Worm (Caenorhabditis elegans) whole organism, young adult: ENCODE data around the gene spd-3.

Experiments used
- B0019.2 ChIP-seq: fragments of 200-800 bp; sonication (Bioruptor generic); conservative IDR thresholded peaks from 2 replicates; pipeline ENCODE4 v1.3.6; 2022; ENCODE audit warnings: missing genetic modification reagents, missing genetic modification characterization, missing compliant biosample characterization
- B0261.1 ChIP-seq: sonication (generic microtip); optimal IDR thresholded peaks from 2 replicates; lab custom pipeline; 2016; ENCODE audit warnings: mild to moderate bottlenecking, missing genetic modification characterization, moderate library complexity, missing compliant biosample characterization
- B0336.3 ChIP-seq: fragments of 200-800 bp; sonication (Bioruptor generic); IDR thresholded peaks from 2 replicates; pipeline ENCODE4 v1.3.6; 2022; ENCODE audit warnings: missing genetic modification characterization, missing compliant biosample characterization
- C17E4.6 ChIP-seq: fragments of 200-800 bp; sonication (Bioruptor generic); IDR thresholded peaks from 2 replicates; pipeline ENCODE4 v1.3.6; 2022; ENCODE audit warnings: missing genetic modification reagents, missing genetic modification characterization, missing compliant biosample characterization
- D2030.7 ChIP-seq: fragments of 200-800 bp; sonication (Bioruptor generic); IDR thresholded peaks from 2 replicates; pipeline ENCODE4 v1.3.6; 2022; ENCODE audit warnings: missing genetic modification reagents, missing genetic modification characterization, missing compliant biosample characterization
- F22D6.2 ChIP-seq: sonication (generic microtip); optimal IDR thresholded peaks from 2 replicates; lab custom pipeline; 2016; ENCODE audit warnings: mild to moderate bottlenecking, missing genetic modification characterization, missing compliant biosample characterization
- F23B12.7 ChIP-seq: sonication (generic microtip); optimal IDR thresholded peaks from 2 replicates; lab custom pipeline; 2017; ENCODE audit warnings: missing genetic modification characterization, mild to moderate bottlenecking, missing compliant biosample characterization, antibody characterized with exemption, moderate library complexity; ENCODE audit not compliant: insufficient read depth
- F33H1.4 ChIP-seq: fragments of 200-800 bp; sonication (Bioruptor generic); IDR thresholded peaks from 2 replicates; pipeline ENCODE4 v1.3.6; 2022; ENCODE audit warnings: missing genetic modification reagents, missing genetic modification characterization, missing compliant biosample characterization
- K11D2.4 ChIP-seq: fragments of 200-800 bp; sonication (Bioruptor generic); IDR thresholded peaks from 2 replicates; pipeline ENCODE4 v1.3.6; 2022; ENCODE audit warnings: missing genetic modification reagents, missing genetic modification characterization, missing compliant biosample characterization
- T07F8.4 ChIP-seq: sonication (generic microtip); optimal IDR thresholded peaks from 2 replicates; lab custom pipeline; 2016; ENCODE audit warnings: mild to moderate bottlenecking, missing genetic modification characterization, moderate library complexity, missing compliant biosample characterization
- Y56A3A.18 ChIP-seq: fragments of 200-800 bp; sonication (Bioruptor generic); IDR thresholded peaks from 2 replicates; pipeline ENCODE4 v1.3.6; 2022; ENCODE audit warnings: missing genetic modification reagents, missing genetic modification characterization, missing compliant biosample characterization
- Y79H2A.3 ChIP-seq: fragments of 200-800 bp; sonication (Bioruptor generic); conservative IDR thresholded peaks from 2 replicates; pipeline ENCODE4 v1.3.6; 2022; ENCODE audit warnings: missing genetic modification reagents, missing genetic modification characterization, missing compliant biosample characterization
- Y95B8A.8 ChIP-seq: fragments of 200-800 bp; sonication (Bioruptor generic); IDR thresholded peaks from 2 replicates; pipeline ENCODE4 v1.3.6; 2022; ENCODE audit warnings: missing genetic modification reagents, missing genetic modification characterization, missing compliant biosample characterization
- aptf-3 ChIP-seq: fragments of 200-800 bp; sonication (Bioruptor generic); IDR thresholded peaks from 2 replicates; pipeline ENCODE4 v1.3.6; 2022; ENCODE audit warnings: missing genetic modification characterization, missing compliant biosample characterization
- atf-7 ChIP-seq: sonication (generic microtip); optimal IDR thresholded peaks from 2 replicates; lab custom pipeline; 2017; ENCODE audit warnings: mild to moderate bottlenecking, missing genetic modification characterization, missing compliant biosample characterization
- attf-5 ChIP-seq: fragments of 200-800 bp; sonication (Bioruptor generic); optimal IDR thresholded peaks from 2 replicates; lab custom pipeline; 2018; ENCODE audit warnings: mild to moderate bottlenecking, missing genetic modification characterization, missing compliant biosample characterization
- bed-1 ChIP-seq: fragments of 200-800 bp; sonication (Bioruptor generic); IDR thresholded peaks from 2 replicates; pipeline ENCODE4 v1.3.6; 2022; ENCODE audit warnings: missing genetic modification reagents, missing genetic modification characterization, missing compliant biosample characterization
- bed-2 ChIP-seq: fragments of 200-800 bp; sonication (Bioruptor generic); IDR thresholded peaks from 2 replicates; pipeline ENCODE4 v1.3.6; 2022; ENCODE audit warnings: missing genetic modification reagents, missing genetic modification characterization, missing compliant biosample characterization
- ccch-3 ChIP-seq: fragments of 200-800 bp; sonication (Bioruptor generic); optimal IDR thresholded peaks from 2 replicates; lab custom pipeline; 2018; ENCODE audit warnings: mild to moderate bottlenecking, missing genetic modification characterization, missing compliant biosample characterization
- ceh-100 ChIP-seq: fragments of 200-800 bp; sonication (Bioruptor generic); IDR thresholded peaks from 2 replicates; pipeline ENCODE4 v1.3.6; 2022; ENCODE audit warnings: missing genetic modification reagents, missing genetic modification characterization, missing compliant biosample characterization
- ceh-58 ChIP-seq: fragments of 200-800 bp; sonication (Bioruptor generic); IDR thresholded peaks from 2 replicates; pipeline ENCODE4 v1.3.6; 2022; ENCODE audit warnings: missing genetic modification characterization, missing compliant biosample characterization
- ceh-79 ChIP-seq: sonication (generic microtip); optimal IDR thresholded peaks from 2 replicates; lab custom pipeline; 2017; ENCODE audit warnings: mild to moderate bottlenecking, missing genetic modification characterization, missing compliant biosample characterization
- chd-7 ChIP-seq: sonication (generic microtip); optimal IDR thresholded peaks from 2 replicates; lab custom pipeline; 2016; ENCODE audit warnings: mild to moderate bottlenecking, missing genetic modification characterization, moderate library complexity, missing compliant biosample characterization
- die-1 ChIP-seq: sonication (generic microtip); optimal IDR thresholded peaks from 2 replicates; lab custom pipeline; 2016; ENCODE audit warnings: missing genotype, mild to moderate bottlenecking, missing genetic modification characterization, missing compliant biosample characterization
- him-1 ChIP-seq: sonication (generic microtip); optimal IDR thresholded peaks from 2 replicates; lab custom pipeline; 2016; ENCODE audit warnings: missing genotype, missing genetic modification reagents, missing genetic modification characterization, missing compliant biosample characterization
- hlh-12 ChIP-seq: sonication (generic microtip); optimal IDR thresholded peaks from 2 replicates; lab custom pipeline; 2016; ENCODE audit warnings: missing genetic modification characterization, missing compliant biosample characterization
- hsf-1 ChIP-seq: fragments of 200-800 bp; sonication (Bioruptor generic); IDR thresholded peaks from 2 replicates; pipeline ENCODE4 v1.3.6; 2022; ENCODE audit warnings: missing genetic modification reagents, missing genetic modification characterization, missing compliant biosample characterization
- let-526 ChIP-seq: fragments of 200-800 bp; sonication (Bioruptor generic); IDR thresholded peaks from 2 replicates; pipeline ENCODE4 v1.3.6; 2022; ENCODE audit warnings: missing genetic modification reagents, missing genetic modification characterization, missing compliant biosample characterization
- lin-26 ChIP-seq: fragments of 200-800 bp; sonication (Bioruptor generic); IDR thresholded peaks from 2 replicates; pipeline ENCODE4 v1.3.6; 2022; ENCODE audit warnings: missing genetic modification reagents, missing genetic modification characterization, missing compliant biosample characterization
- lin-35 ChIP-seq, 3 experiments: fragments of 150-350 bp in 2 of 3; sonication (generic microtip) in 1 of 3; optimal IDR thresholded peaks; 2 replicates each; lab custom pipeline; 2014 to 2018; ENCODE audit warnings: missing biosample characterization in 3 of 3, missing genetic modification characterization in 3 of 3, missing genetic modification reagents in 3 of 3
- lin-40 ChIP-seq: sonication (generic microtip); optimal IDR thresholded peaks from 2 replicates; lab custom pipeline; 2016; ENCODE audit warnings: missing genetic modification characterization, mild to moderate bottlenecking, missing compliant biosample characterization, missing genotype, missing genetic modification reagents
- madf-10 ChIP-seq: sonication (generic microtip); optimal IDR thresholded peaks from 2 replicates; lab custom pipeline; 2016; ENCODE audit warnings: mild to moderate bottlenecking, missing genetic modification characterization, missing compliant biosample characterization
- mcd-1 ChIP-seq: fragments of 200-800 bp; sonication (Bioruptor generic); IDR thresholded peaks from 2 replicates; pipeline ENCODE4 v1.3.6; 2022; ENCODE audit warnings: missing genetic modification reagents, missing genetic modification characterization, missing compliant biosample characterization
- nfyb-1 ChIP-seq: fragments of 200-800 bp; sonication (Bioruptor generic); IDR thresholded peaks from 2 replicates; pipeline ENCODE4 v1.3.6; 2022; ENCODE audit warnings: missing genetic modification reagents, missing genetic modification characterization, missing compliant biosample characterization
- nhr-120 ChIP-seq: fragments of 200-800 bp; sonication (Bioruptor generic); IDR thresholded peaks from 2 replicates; pipeline ENCODE4 v1.3.6; 2022; ENCODE audit warnings: missing genetic modification characterization, missing compliant biosample characterization
- nhr-27 ChIP-seq: fragments of 200-800 bp; sonication (Bioruptor generic); optimal IDR thresholded peaks from 2 replicates; lab custom pipeline; 2018; ENCODE audit warnings: mild to moderate bottlenecking, missing genetic modification characterization, moderate library complexity, missing compliant biosample characterization
- nhr-80 ChIP-seq: sonication (generic microtip); optimal IDR thresholded peaks from 2 replicates; lab custom pipeline; 2016; ENCODE audit warnings: missing genetic modification characterization, missing compliant biosample characterization
- nhr-90 ChIP-seq: sonication (generic microtip); optimal IDR thresholded peaks from 2 replicates; lab custom pipeline; 2016; ENCODE audit warnings: missing genotype, mild to moderate bottlenecking, missing genetic modification characterization, missing compliant biosample characterization
- pbrm-1 ChIP-seq: fragments of 200-800 bp; sonication (Bioruptor generic); IDR thresholded peaks from 2 replicates; pipeline ENCODE4 v1.3.6; 2022; ENCODE audit warnings: missing genetic modification reagents, missing genetic modification characterization, missing compliant biosample characterization
- rcor-1 ChIP-seq: fragments of 200-800 bp; sonication (Bioruptor generic); IDR thresholded peaks from 2 replicates; pipeline ENCODE4 v1.3.6; 2022; ENCODE audit warnings: missing genetic modification reagents, missing genetic modification characterization, missing compliant biosample characterization
- rec-8 ChIP-seq, 2 experiments: sonication (generic microtip); optimal IDR thresholded peaks; 2 replicates each; lab custom pipeline; 2016; ENCODE audit warnings: mild to moderate bottlenecking in 2 of 2, missing genetic modification characterization in 2 of 2, missing genetic modification reagents in 2 of 2, missing genotype in 2 of 2, missing biosample characterization in 1 of 2, missing compliant biosample characterization in 1 of 2, moderate library complexity in 1 of 2
- rpc-1 ChIP-seq, 2 experiments: fragments of 150-350 bp in 1 of 2; sonication (generic microtip) in 1 of 2; optimal IDR thresholded peaks; 2 replicates each; lab custom pipeline; 2014 to 2018; ENCODE audit warnings: missing biosample characterization in 1 of 2, missing genetic modification characterization in 1 of 2, missing genetic modification reagents in 1 of 2, missing genotype in 1 of 2
- sdz-38 ChIP-seq: sonication (generic microtip); optimal IDR thresholded peaks from 2 replicates; lab custom pipeline; 2016; ENCODE audit warnings: missing genotype, missing genetic modification characterization, missing compliant biosample characterization
- snpc-1.1 ChIP-seq: sonication (generic microtip); optimal IDR thresholded peaks from 2 replicates; lab custom pipeline; 2017; ENCODE audit warnings: missing genetic modification characterization, mild to moderate bottlenecking, missing compliant biosample characterization, antibody characterized with exemption, moderate library complexity, missing genotype, missing genetic modification reagents; ENCODE audit not compliant: insufficient read depth
- zfh-2 ChIP-seq: fragments of 200-800 bp; sonication (Bioruptor generic); conservative IDR thresholded peaks from 2 replicates; pipeline ENCODE4 v1.3.6; 2022; ENCODE audit warnings: missing genetic modification reagents, missing genetic modification characterization, missing compliant biosample characterization
- zim-3 ChIP-seq: sonication (generic microtip); optimal IDR thresholded peaks from 2 replicates; lab custom pipeline; 2017; ENCODE audit warnings: mild to moderate bottlenecking, missing genetic modification characterization, moderate library complexity, missing compliant biosample characterization
- ztf-22 ChIP-seq: fragments of 200-800 bp; sonication (Bioruptor generic); optimal IDR thresholded peaks from 2 replicates; lab custom pipeline; 2018; ENCODE audit warnings: mild to moderate bottlenecking, missing genetic modification characterization, moderate library complexity, missing compliant biosample characterization
- ztf-3 ChIP-seq: fragments of 200-800 bp; sonication (Bioruptor generic); optimal IDR thresholded peaks from 2 replicates; lab custom pipeline; 2018; ENCODE audit warnings: mild to moderate bottlenecking, missing genetic modification characterization, missing compliant biosample characterization

spd-3 gene

DNA sequence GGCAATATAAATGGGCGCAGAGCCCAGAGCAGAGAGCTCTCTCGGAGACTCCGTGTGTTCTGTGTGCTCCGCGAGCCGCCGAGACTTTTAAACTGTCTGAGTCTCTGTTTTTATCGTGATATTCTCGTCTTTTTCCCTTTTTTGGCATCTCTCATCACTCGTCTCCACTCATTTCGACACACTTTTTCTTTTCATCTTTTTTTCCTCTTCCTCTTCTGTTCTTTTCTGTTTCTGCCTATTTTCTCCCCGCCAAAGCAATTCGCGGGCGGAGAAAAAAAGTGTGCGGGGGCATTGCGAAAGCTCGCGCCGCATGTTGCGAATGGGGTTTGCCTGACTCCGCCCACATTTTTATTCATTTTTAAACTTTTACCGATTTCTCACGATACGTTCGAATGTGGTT, 6.1 kb upstream of the spd-3 start (continued):
- TF ChIP-seq B0019.2 (peak; percentile 87), bed-2 (peak; percentile 66; the same call in 1 of the 2 replicates), snpc-1.1 (tag; lab: Kevin White, UChicago) (peak; percentile 85), Y95B8A.8 (GFP tag; lab: Robert Waterston, UW) (peak; percentile 93), let-526 (GFP tag; lab: Robert Waterston, UW) (peak; percentile 64; the same call in 1 of the 2 replicates), chd-7 (tag; lab: Kevin White, UChicago) (peak; percentile 62), nhr-80 (peak; percentile 85), ceh-79 (tag; lab: Kevin White, UChicago) (no peak), rec-8 (tag; optimal IDR thresholded peaks at IDR 0.05; lab: Kevin White, UChicago) (peak; percentile 14 to 65), hlh-12 (tag; lab: Kevin White, UChicago) (no peak), die-1 (tag; lab: Kevin White, UChicago) (peak; percentile 77), B0336.3 (GFP tag; lab: Robert Waterston, UW) (peak; percentile 98), C17E4.6 (GFP tag; lab: Robert Waterston, UW) (peak; percentile 89), atf-7 (tag; lab: Kevin White, UChicago) (peak; percentile 66), ztf-22 (GFP tag; lab: Kevin White, UChicago) (peak; percentile 60), bed-1 (GFP tag; lab: Robert Waterston, UW) (no peak), Y56A3A.18 (GFP tag; lab: Robert Waterston, UW) (peak; percentile 81; the same call in 1 of the 2 replicates), D2030.7 (GFP tag; lab: Robert Waterston, UW) (peak; percentile 96), nhr-27 (tag; lab: Kevin White, UChicago) (no peak), rcor-1 (peak; percentile 96), lin-35 (GFP tag; optimal IDR thresholded peaks at IDR 0.05; lab: Kevin White, UChicago) (peak; percentile 40 to 92 (median 90)), zfh-2 (GFP tag; lab: Robert Waterston, UW) (peak; percentile 95), nhr-90 (tag; lab: Kevin White, UChicago) (peak; percentile 42), ceh-58 (GFP tag; lab: Robert Waterston, UW) (no peak), Y79H2A.3 (peak; percentile 86; the same call in 1 of the 2 replicates), lin-40 (tag; lab: Kevin White, UChicago) (peak; percentile 81), pbrm-1 (GFP tag; lab: Robert Waterston, UW) (peak; percentile 93), ceh-100 (GFP tag; lab: Robert Waterston, UW) (peak; percentile 84), lin-26 (GFP tag; lab: Robert Waterston, UW) (peak; percentile 80; the same call in 1 of the 2 replicates), hsf-1 (GFP tag; lab: Robert Waterston, UW) (peak; percentile 87), F33H1.4 (peak; percentile 86), aptf-3 (GFP tag; lab: Robert Waterston, UW) (0 out of 2 replicates have a peak, but pooled peaks have one; percentile 27), nfyb-1 (GFP tag; lab: Robert Waterston, UW) (peak; percentile 91), F23B12.7 (tag; lab: Kevin White, UChicago) (peak; percentile 85), attf-5 (GFP tag; lab: Kevin White, UChicago) (peak; percentile 93), rpc-1 (optimal IDR thresholded peaks at IDR 0.05; lab: Kevin White, UChicago) (peak; percentile 37), rpc-1 (tag; optimal IDR thresholded peaks at IDR 0.05; lab: Kevin White, UChicago) (no peak), ccch-3 (GFP tag; lab: Kevin White, UChicago) (no peak), mcd-1 (GFP tag; lab: Robert Waterston, UW) (peak; percentile 89), ztf-3 (GFP tag; lab: Kevin White, UChicago) (no peak), zim-3 (tag; lab: Kevin White, UChicago) (peak; percentile 17), sdz-38 (tag; lab: Kevin White, UChicago) (no peak), F22D6.2 (peak; percentile 23), nhr-120 (GFP tag; lab: Robert Waterston, UW) (no peak), K11D2.4 (GFP tag; lab: Robert Waterston, UW) (peak; percentile 82), madf-10 (peak; percentile 83), him-1 (tag; lab: Kevin White, UChicago) (peak; percentile 59), B0261.1 (peak; percentile 11), T07F8.4 (tag; lab: Kevin White, UChicago) (peak; percentile 43)
